Fruit fly (Drosophila melanogaster): Measurements from ENCODE around the gene Faf2.
A peak's percentile ranks its signal among the peaks of the same experiment; 100 is the strongest.

The Faf2 gene

DNA sequence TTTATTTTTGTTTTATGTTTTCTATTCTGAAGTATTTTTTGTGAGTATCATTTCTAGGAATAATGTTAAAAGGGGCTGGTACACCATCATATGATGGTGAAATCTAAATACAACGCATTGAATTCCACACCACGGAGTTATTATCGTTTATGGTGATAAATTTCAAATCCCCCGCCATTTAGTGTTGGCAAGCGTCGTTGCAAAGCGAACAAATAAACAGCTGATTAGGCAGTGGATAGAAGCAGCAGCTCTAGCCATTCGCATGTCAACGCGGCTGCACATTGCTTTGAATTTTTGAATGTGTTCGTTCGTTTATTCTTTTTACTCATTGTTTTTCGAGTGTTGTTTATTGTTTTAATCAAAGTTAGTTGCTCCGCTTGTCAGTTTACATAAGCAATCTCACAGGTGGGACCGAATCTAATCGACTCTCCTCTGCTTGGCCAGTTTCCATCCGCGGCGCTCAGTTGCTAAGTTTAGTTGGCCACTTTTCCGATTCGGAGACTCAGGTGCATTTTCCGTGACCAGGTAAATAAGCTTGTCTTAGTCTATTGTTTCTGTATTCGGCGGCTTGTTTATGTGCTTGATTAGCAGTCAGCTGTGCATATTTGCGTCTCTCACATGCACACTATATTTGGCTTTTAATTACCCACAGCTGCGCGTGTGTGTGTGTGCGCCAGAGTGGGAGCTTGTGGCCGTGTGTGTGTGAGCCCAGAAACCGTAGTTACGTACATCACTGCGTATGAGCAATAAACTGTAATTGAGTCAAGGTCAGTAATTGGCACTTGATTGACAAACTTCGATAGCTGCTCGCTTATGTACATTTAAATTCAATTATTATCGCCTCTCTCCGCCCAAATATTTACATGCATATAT, 31.3 kb downstream of the Faf2 start, which contains the start of the genes Mst36Fa and CG31751 (continued):
- TF ChIP-seq twi (tag; optimal IDR thresholded peaks at IDR 0.05) (peak; percentile 8), fd64A (GFP tag; optimal IDR thresholded peaks at IDR 0.05) (peak; percentile 88), dm (GFP tag; optimal IDR thresholded peaks at IDR 0.05) (peak; percentile 47), pum (GFP tag; optimal IDR thresholded peaks at IDR 0.05) (peak; percentile 54), ewg (GFP tag; optimal IDR thresholded peaks at IDR 0.05) (peak; percentile 64), pho (GFP tag; optimal IDR thresholded peaks at IDR 0.05) (peak; percentile 71), CG16813 (GFP tag; IDR thresholded peaks at IDR 0.05; ENCODE audit: partially characterized antibody) (no peak), Hmr (GFP tag; optimal IDR thresholded peaks at IDR 0.05) (peak; percentile 95), tll (GFP tag; optimal IDR thresholded peaks at IDR 0.05) (no peak), CG15514 (GFP tag; optimal IDR thresholded peaks at IDR 0.05) (peak; percentile 89), nerfin-2 (GFP tag; IDR thresholded peaks at IDR 0.05; ENCODE audit: partially characterized antibody) (peak; percentile 39; the same call in 1 of the 2 replicates), Sin3A (optimal IDR thresholded peaks at IDR 0.05) (peak; percentile 43), CG31224 (GFP tag; IDR thresholded peaks at IDR 0.05) (no peak), Bgb (GFP tag; IDR thresholded peaks at IDR 0.05; ENCODE audit: partially characterized antibody) (no peak), CG12769 (tag; optimal IDR thresholded peaks at IDR 0.05) (peak; percentile 89), Oli (tag; optimal IDR thresholded peaks at IDR 0.05) (peak; percentile 42), CG4854 (GFP tag; optimal IDR thresholded peaks at IDR 0.05) (peak; percentile 75), Asciz (GFP tag; optimal IDR thresholded peaks at IDR 0.05) (peak; percentile 91), GATAe (GFP tag; conservative IDR thresholded peaks at IDR 0.05) (no peak), CG1529 (GFP tag; optimal IDR thresholded peaks at IDR 0.05) (peak; percentile 82), CG9727 (GFP tag; optimal IDR thresholded peaks at IDR 0.05) (peak; percentile 77), CG33557 (GFP tag; optimal IDR thresholded peaks at IDR 0.05) (peak; percentile 36), CG7928 (GFP tag; optimal IDR thresholded peaks at IDR 0.05) (peak; percentile 58), Mes4 (GFP tag; optimal IDR thresholded peaks at IDR 0.05) (peak; percentile 80), HLH3B (GFP tag; IDR thresholded peaks at IDR 0.05) (peak; percentile 71; the same call in 1 of the 2 replicates), mam (GFP tag; optimal IDR thresholded peaks at IDR 0.05) (peak; percentile 58), hkb (optimal IDR thresholded peaks at IDR 0.05) (no peak), hkb (GFP tag; IDR thresholded peaks at IDR 0.05) (peak; percentile 79), CG15269 (tag; optimal IDR thresholded peaks at IDR 0.05) (peak; percentile 81), CG1233 (GFP tag; optimal IDR thresholded peaks at IDR 0.05) (peak; percentile 87), CG14441 (GFP tag; IDR thresholded peaks at IDR 0.05) (peak; percentile 62), CG4424 (GFP tag; optimal IDR thresholded peaks at IDR 0.05) (peak; percentile 53), CG8290 (GFP tag; optimal IDR thresholded peaks at IDR 0.05) (peak; percentile 45), CG8290 (tag; optimal IDR thresholded peaks at IDR 0.05) (peak in 1 of 2 experiments; percentile 97), Bteb2 (GFP tag; optimal IDR thresholded peaks at IDR 0.05) (peak; percentile 64), CTCF (GFP tag; optimal IDR thresholded peaks at IDR 0.05) (peak; percentile 36), CG4404 (GFP tag; IDR thresholded peaks at IDR 0.05) (no peak), pb (GFP tag; optimal IDR thresholded peaks at IDR 0.05) (peak; percentile 78), bbx (GFP tag; IDR thresholded peaks at IDR 0.05; ENCODE audit: partially characterized antibody) (no peak), CG1792 (GFP tag; optimal IDR thresholded peaks at IDR 0.05) (peak; percentile 82), btn (GFP tag; optimal IDR thresholded peaks at IDR 0.05) (peak; percentile 68), Opbp (GFP tag; IDR thresholded peaks at IDR 0.05; ENCODE audit: partially characterized antibody) (0 out of 3 replicates have a peak, but pooled peaks have one; percentile 32), CG17385 (GFP tag; optimal IDR thresholded peaks at IDR 0.05) (peak; percentile 99), tna (GFP tag; IDR thresholded peaks at IDR 0.05; ENCODE audit: partially characterized antibody) (no peak), CG2678 (tag; optimal IDR thresholded peaks at IDR 0.05) (peak; percentile 87), CG8388 (GFP tag; optimal IDR thresholded peaks at IDR 0.05) (peak; percentile 11), CG6791 (GFP tag; IDR thresholded peaks at IDR 0.05; ENCODE audit: partially characterized antibody) (no peak), Nf-YB (GFP tag; optimal IDR thresholded peaks at IDR 0.05) (peak; percentile 68), zfh1 (GFP tag; IDR thresholded peaks at IDR 0.05) (peak; percentile 55; the same call in 1 of the 3 replicates)
